Worm (Caenorhabditis elegans): ENCODE data around the gene ptr-13.

- TF ChIP-seq him-1 (tag; optimal IDR thresholded peaks at IDR 0.05) (no peak), dao-5 (tag; optimal IDR thresholded peaks at IDR 0.05) (no peak), W03F9.2 (tag; optimal IDR thresholded peaks at IDR 0.05) (no peak)
These were observed 9.8 kb downstream of the ptr-13 start, which contains the start of gene pqm-1 for ce11 chrII:11152495-11152894.

Measured in whole organism, L4/young adult.